Fruit fly (Drosophila melanogaster) whole organism, wandering third instar larva: ENCODE data around the gene CG31207.

ENCODE experiments used
- Abd-B ChIP-seq: fragments of >200 bp; optimal IDR thresholded peaks from 2 replicates; lab custom pipeline; 2017; ENCODE audit warnings: missing biosample characterization, missing genetic modification characterization
- CG32264 ChIP-seq: fragments of 200-800 bp; sonication (Bioruptor generic); optimal IDR thresholded peaks from 2 replicates; lab custom pipeline; 2016; ENCODE audit warnings: missing biosample characterization, missing genetic modification characterization
- CrebA ChIP-seq: fragments of 200-800 bp; sonication (Bioruptor generic); optimal IDR thresholded peaks from 2 replicates; lab custom pipeline; 2016; ENCODE audit warnings: missing biosample characterization, mild to moderate bottlenecking, missing genetic modification characterization, borderline replicate concordance
- Dif ChIP-seq: fragments of 200-275, 200-300 bp; sonication (Bioruptor generic); optimal IDR thresholded peaks from 2 replicates; lab custom pipeline; 2018; ENCODE audit warnings: missing biosample characterization, missing genetic modification characterization; ENCODE audit not compliant: partially characterized antibody
- GATAd ChIP-seq: sonication (Bioruptor generic); optimal IDR thresholded peaks from 2 replicates; lab custom pipeline; 2016; ENCODE audit warnings: missing biosample characterization, missing genetic modification characterization
- Hr78 ChIP-seq: fragments of >200 bp; optimal IDR thresholded peaks from 2 replicates; lab custom pipeline; 2017; ENCODE audit warnings: missing biosample characterization, missing genetic modification characterization
- Hr83 ChIP-seq: fragments of 200-300 bp; sonication (Bioruptor generic); optimal IDR thresholded peaks from 2 replicates; lab custom pipeline; 2016; ENCODE audit warnings: missing biosample characterization, mild to moderate bottlenecking, missing genetic modification characterization, moderate library complexity; ENCODE audit not compliant: poor library complexity, severe bottlenecking
- Jra ChIP-seq: sonication (Bioruptor generic); optimal IDR thresholded peaks from 2 replicates; lab custom pipeline; 2016; ENCODE audit warnings: missing biosample characterization, missing genetic modification characterization
- Mio ChIP-seq: sonication (Bioruptor generic); optimal IDR thresholded peaks from 2 replicates; lab custom pipeline; 2016; ENCODE audit warnings: missing biosample characterization, missing genetic modification characterization
- Myc ChIP-seq: fragments of >200 bp; optimal IDR thresholded peaks from 2 replicates; lab custom pipeline; 2017
- N ChIP-seq: fragments of >200 bp; optimal IDR thresholded peaks from 2 replicates; lab custom pipeline; 2018; ENCODE audit warnings: missing biosample characterization, missing external identifiers, missing genetic modification characterization
- OdsH ChIP-seq: fragments of 200-800 bp; sonication (Bioruptor generic); optimal IDR thresholded peaks from 2 replicates; lab custom pipeline; 2016; ENCODE audit warnings: missing biosample characterization, mild to moderate bottlenecking, missing genetic modification characterization
- Rel ChIP-seq, 2 experiments: fragments of 200-800 bp; sonication (Bioruptor generic) in 1 of 2; optimal IDR thresholded peaks; 2 replicates in 1 of 2; 3 replicates in 1 of 2; lab custom pipeline; 2016 to 2019; ENCODE audit warnings: mild to moderate bottlenecking in 2 of 2, missing biosample characterization in 2 of 2, missing genetic modification characterization in 2 of 2, moderate library complexity in 1 of 2
- Vsx2 ChIP-seq: fragments of 200-300, 225-300 bp; sonication (Bioruptor generic); optimal IDR thresholded peaks from 2 replicates; lab custom pipeline; 2018; ENCODE audit warnings: missing biosample characterization, missing genetic modification characterization; ENCODE audit not compliant: partially characterized antibody
- brk ChIP-seq: fragments of 200-800 bp; sonication (Bioruptor generic); optimal IDR thresholded peaks from 2 replicates; lab custom pipeline; 2016; ENCODE audit warnings: missing biosample characterization, mild to moderate bottlenecking, missing genetic modification characterization
- dl ChIP-seq, 2 experiments: fragments of 175-275, 200-275 bp in 1 of 2; fragments of 200-275 bp in 1 of 2; sonication (Bioruptor generic); optimal IDR thresholded peaks; lab custom pipeline; 2018; ENCODE audit warnings: mild to moderate bottlenecking in 2 of 2, missing biosample characterization in 2 of 2, missing genetic modification characterization in 2 of 2, moderate library complexity in 2 of 2; ENCODE audit not compliant: partially characterized antibody in 2 of 2, insufficient read depth in 1 of 2
- dmrt93B ChIP-seq: fragments of 200-800 bp; sonication (Bioruptor generic); optimal IDR thresholded peaks from 2 replicates; lab custom pipeline; 2018; ENCODE audit warnings: missing biosample characterization, mild to moderate bottlenecking, missing genetic modification characterization
- dsf ChIP-seq: sonication (Bioruptor generic); optimal IDR thresholded peaks from 2 replicates; lab custom pipeline; 2016; ENCODE audit warnings: missing biosample characterization, missing genetic modification characterization, borderline replicate concordance
- ey ChIP-seq: fragments of 200-800 bp; sonication (Bioruptor generic); optimal IDR thresholded peaks from 2 replicates; lab custom pipeline; 2016; ENCODE audit warnings: missing biosample characterization, missing genetic modification characterization
- foxo ChIP-seq, 2 experiments: fragments of 200-800 bp; sonication (Bioruptor generic); optimal IDR thresholded peaks; 2 replicates in 1 of 2; 3 replicates in 1 of 2; lab custom pipeline; 2016 to 2017; ENCODE audit warnings: missing biosample characterization in 2 of 2, missing genetic modification characterization in 2 of 2
- fru ChIP-seq: fragments of 200-800 bp; sonication (Bioruptor generic); optimal IDR thresholded peaks from 3 replicates; lab custom pipeline; 2016; ENCODE audit warnings: missing biosample characterization, mild to moderate bottlenecking, missing genetic modification characterization
- h ChIP-seq: fragments of 200-800 bp; sonication (Bioruptor generic); optimal IDR thresholded peaks from 3 replicates; lab custom pipeline; 2016; ENCODE audit warnings: missing biosample characterization, mild to moderate bottlenecking, missing genetic modification characterization
- jim ChIP-seq: fragments of 175-275, 200-325 bp; sonication (Bioruptor generic); optimal IDR thresholded peaks from 2 replicates; lab custom pipeline; 2016; ENCODE audit warnings: missing biosample characterization, mild to moderate bottlenecking, missing genetic modification characterization
- lola ChIP-seq: fragments of >200 bp; optimal IDR thresholded peaks from 2 replicates; lab custom pipeline; 2017; ENCODE audit warnings: missing biosample characterization, missing genetic modification characterization
- pan ChIP-seq: fragments of >200 bp; optimal IDR thresholded peaks from 2 replicates; lab custom pipeline; 2017
- psq ChIP-seq: fragments of 200-800 bp; sonication (Bioruptor generic); optimal IDR thresholded peaks from 3 replicates; lab custom pipeline; 2017; ENCODE audit warnings: missing biosample characterization, mild to moderate bottlenecking, missing genetic modification characterization, moderate library complexity
- rgr ChIP-seq: fragments of 200-800 bp; sonication (Bioruptor generic); optimal IDR thresholded peaks from 3 replicates; lab custom pipeline; 2016; ENCODE audit warnings: missing biosample characterization, mild to moderate bottlenecking, missing genetic modification characterization
- sage ChIP-seq: fragments of 200-800 bp; sonication (Bioruptor generic); optimal IDR thresholded peaks from 2 replicates; lab custom pipeline; 2016; ENCODE audit warnings: missing biosample characterization, mild to moderate bottlenecking, missing genetic modification characterization
- sv ChIP-seq: fragments of 200-800 bp; sonication (Bioruptor generic); optimal IDR thresholded peaks from 3 replicates; lab custom pipeline; 2016; ENCODE audit warnings: missing biosample characterization, missing genetic modification characterization
- tai ChIP-seq: sonication (Bioruptor generic); optimal IDR thresholded peaks from 2 replicates; lab custom pipeline; 2016; ENCODE audit warnings: missing biosample characterization, missing genetic modification characterization
- woc ChIP-seq: sonication (Bioruptor generic); optimal IDR thresholded peaks from 2 replicates; lab custom pipeline; 2016; ENCODE audit warnings: missing biosample characterization, mild to moderate bottlenecking, missing genetic modification characterization

The CG31207 gene

DNA sequence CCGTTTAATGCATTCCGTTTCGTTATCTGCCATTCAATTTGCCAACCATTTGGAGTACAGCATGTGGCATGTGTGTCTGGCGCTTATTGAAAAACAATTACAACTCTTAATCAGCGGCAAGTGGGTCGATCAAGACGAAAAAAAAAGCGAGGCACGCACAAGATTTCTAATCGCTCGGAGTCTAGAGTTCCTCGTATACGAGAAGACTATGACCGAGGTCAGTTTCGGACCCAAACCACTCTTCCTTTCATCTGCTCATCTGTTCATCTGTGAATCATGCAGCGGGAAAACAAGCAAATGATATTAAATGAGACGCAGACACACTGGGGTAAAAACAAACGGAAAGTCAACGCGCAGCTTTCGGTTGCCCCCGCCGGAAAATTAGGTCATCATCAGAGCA is 44.7 kb upstream of the CG31207 start:
- TF ChIP-seq pan (lab: Kevin White, UChicago) = no peak
- no peak for TF ChIP-seq Hr83
- no peak for TF ChIP-seq ey (GFP tag; lab: Kevin White, UChicago)
- TF ChIP-seq woc (GFP tag; lab: Kevin White, UChicago) = no peak

DNA sequence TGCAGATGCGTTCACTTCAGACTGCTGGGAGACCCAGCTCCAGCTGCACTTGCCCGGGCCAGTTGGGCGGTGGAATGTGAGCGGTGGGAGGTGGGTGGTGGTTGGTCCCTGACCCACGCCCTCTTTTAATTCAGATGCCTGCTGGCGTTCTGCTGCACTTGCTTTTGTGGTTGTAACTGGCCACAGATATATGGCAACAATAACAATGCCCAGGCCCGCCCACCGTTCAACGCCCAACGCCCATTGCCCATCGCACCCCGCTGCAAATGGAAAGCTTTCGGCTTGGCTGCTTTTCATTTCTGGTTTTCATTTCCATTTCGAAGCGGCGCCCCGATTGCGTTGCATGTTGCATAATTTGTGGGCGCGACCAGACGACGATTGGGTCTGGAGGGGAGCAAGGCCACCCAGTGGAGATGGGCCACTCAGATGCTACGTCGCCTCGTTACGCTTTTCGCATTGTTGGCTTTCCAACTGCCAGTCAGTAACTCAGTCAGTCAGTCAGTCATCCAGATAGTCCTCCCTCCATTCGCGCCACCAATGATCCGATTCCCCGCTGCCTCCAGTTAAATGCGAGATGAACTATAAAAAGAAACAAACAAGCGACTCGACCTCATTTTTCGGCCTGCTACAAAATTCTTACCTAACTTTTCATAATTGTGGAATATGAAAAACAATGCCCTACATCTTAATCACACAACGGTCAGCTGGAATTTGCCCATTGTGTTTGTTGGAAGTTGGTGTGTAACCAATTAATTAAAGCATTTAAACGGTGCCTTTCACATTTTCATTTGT is 43.6 kb upstream of the CG31207 start:
- no peak for TF ChIP-seq Myc (lab: Kevin White, UChicago)
- no peak for TF ChIP-seq OdsH (GFP tag; lab: Kevin White, UChicago)
- TF ChIP-seq tai (GFP tag; lab: Kevin White, UChicago) = no peak
- TF ChIP-seq h (GFP tag; lab: Kevin White, UChicago) = no peak
- TF ChIP-seq GATAd (GFP tag; lab: Kevin White, UChicago) = no peak
- TF ChIP-seq Rel (GFP tag; optimal IDR thresholded peaks at IDR 0.05; lab: Kevin White, UChicago) = no peak
- TF ChIP-seq Rel (tag; optimal IDR thresholded peaks at IDR 0.05; lab: Kevin White, UChicago) = no peak
- no peak for TF ChIP-seq N (GFP tag; lab: Kevin White, UChicago)
- TF ChIP-seq dmrt93B (GFP tag; lab: Kevin White, UChicago) = no peak
- no peak for TF ChIP-seq Mio
- no peak for TF ChIP-seq rgr
- no peak for TF ChIP-seq sage (GFP tag; lab: Kevin White, UChicago)
- TF ChIP-seq jim (GFP tag; lab: Kevin White, UChicago) = no peak
- TF ChIP-seq dl (GFP tag; optimal IDR thresholded peaks at IDR 0.05; lab: Kevin White, UChicago; ENCODE audit: insufficient read depth in 1 of 2, partially characterized antibody in 2 of 2) = no peak
- no peak for TF ChIP-seq dsf
- TF ChIP-seq sv (GFP tag; lab: Kevin White, UChicago) = no peak

DNA sequence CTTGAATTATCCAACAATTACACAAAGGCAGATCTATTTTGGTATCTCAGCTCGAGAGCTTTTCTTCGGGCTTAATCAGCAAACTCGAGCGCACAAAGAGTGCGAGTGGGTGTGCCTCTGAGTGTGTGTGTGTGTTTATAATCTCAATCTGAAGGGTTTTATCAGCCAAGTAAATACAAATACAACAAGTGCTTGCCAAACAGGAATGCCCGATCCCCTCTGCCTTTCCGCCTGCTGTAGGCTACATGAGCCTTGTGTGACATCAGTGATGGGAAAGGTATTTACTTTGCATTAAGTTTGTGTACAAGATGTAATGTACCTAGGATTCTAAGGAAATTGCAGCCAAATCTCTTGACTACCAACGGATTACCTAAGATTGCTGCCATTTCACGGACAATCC is 42.6 kb upstream of the CG31207 start:
- TF ChIP-seq Hr83 = peak; percentile 22
- TF ChIP-seq fru = peak; percentile 38
- no peak for TF ChIP-seq ey (GFP tag; lab: Kevin White, UChicago)

DNA sequence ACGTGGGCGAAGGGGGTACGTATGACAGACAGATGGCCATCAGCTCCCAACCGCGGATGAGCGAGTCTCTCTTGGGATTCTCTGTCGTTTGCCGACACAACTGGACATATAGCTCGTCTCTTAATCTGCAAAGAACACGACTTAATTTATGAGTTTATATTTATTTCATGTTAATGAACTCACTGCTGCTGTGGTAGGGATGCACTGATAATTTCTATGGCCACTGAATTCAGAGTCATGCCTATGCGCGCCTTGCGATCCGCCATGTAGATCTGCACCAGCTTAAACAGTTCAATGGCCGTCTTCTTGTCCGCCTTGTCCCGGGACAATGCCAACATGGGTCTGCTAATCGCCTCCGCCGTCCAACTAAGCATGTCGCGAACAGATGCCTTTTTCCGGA is 38.2 kb upstream of the CG31207 start:
- TF ChIP-seq psq (GFP tag; lab: Kevin White, UChicago) = no peak
- TF ChIP-seq sv (GFP tag; lab: Kevin White, UChicago) = no peak
- no peak for TF ChIP-seq sage (GFP tag; lab: Kevin White, UChicago)
- no peak for TF ChIP-seq woc (GFP tag; lab: Kevin White, UChicago)
- no peak for TF ChIP-seq Dif (GFP tag; lab: Kevin White, UChicago)
- no peak for TF ChIP-seq Abd-B (GFP tag; lab: Kevin White, UChicago)
- no peak for TF ChIP-seq pan (lab: Kevin White, UChicago)
- no peak for TF ChIP-seq Rel (GFP tag; optimal IDR thresholded peaks at IDR 0.05; lab: Kevin White, UChicago)
- TF ChIP-seq Rel (tag; optimal IDR thresholded peaks at IDR 0.05; lab: Kevin White, UChicago) = no peak
- TF ChIP-seq OdsH (GFP tag; lab: Kevin White, UChicago) = no peak

DNA sequence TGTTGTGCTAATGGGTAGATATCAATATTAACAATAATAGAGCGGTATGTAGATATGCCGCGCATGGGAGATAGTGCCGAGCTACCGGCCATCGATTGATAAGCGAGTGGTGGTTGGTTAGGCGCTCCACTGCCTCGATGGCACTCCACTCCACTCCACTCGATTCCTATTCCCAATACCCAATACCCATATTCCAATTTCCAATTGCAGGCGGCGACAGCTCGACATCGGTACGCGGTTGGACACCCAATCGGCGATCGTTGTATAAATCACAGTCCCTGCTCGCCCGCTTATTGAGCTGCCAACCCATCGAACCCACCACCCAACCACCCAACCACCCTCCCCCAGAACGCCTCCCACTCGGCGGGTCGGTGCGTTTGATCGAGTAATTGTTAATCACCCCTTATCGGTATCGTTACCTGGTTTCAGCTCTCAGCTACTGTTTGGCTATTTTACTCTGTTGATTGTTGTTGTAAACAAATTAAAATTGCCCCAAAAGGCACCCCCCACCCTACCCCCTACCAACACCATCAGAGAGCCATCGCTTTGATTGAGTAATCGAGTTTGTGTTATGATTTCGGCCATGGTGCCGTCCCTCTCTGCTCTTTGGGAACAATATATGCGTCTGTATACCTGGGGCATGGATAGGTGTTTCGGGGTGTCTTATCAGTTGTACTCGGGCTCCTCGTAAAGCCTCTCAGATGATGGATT is 34.2 kb upstream of the CG31207 start, which contains the start of gene HHEX:
HHEX (minus strand) TSS at position 51 of the 711 bp plus-strand sequence.
- TF ChIP-seq Rel (GFP tag; optimal IDR thresholded peaks at IDR 0.05; lab: Kevin White, UChicago) = no peak
- TF ChIP-seq Rel (tag; optimal IDR thresholded peaks at IDR 0.05; lab: Kevin White, UChicago) = peak; percentile 20
- no peak for TF ChIP-seq rgr

DNA sequence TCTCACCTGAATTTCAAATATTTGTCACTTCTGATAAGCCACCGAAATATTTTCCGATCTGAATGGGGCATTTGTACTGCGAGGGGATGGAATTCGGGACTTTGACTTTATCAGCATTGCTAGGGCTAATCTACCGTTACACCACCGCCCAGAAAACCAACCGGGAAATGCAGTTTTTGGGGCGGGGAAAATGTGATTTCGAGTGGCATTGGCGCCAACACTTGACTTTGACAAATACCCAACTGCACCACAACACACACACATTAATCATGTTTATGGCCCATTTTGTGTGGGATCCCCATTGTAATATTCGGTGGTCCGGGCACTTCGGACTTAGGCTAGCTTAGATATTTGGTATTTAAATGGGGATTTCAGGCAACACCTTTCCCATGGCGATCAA is 32.1 kb upstream of the CG31207 start:
- TF ChIP-seq Myc (lab: Kevin White, UChicago) (no peak), Vsx2 (no peak), Jra (GFP tag; lab: Kevin White, UChicago) (no peak), foxo (GFP tag; optimal IDR thresholded peaks at IDR 0.05; lab: Kevin White, UChicago) (no peak), CrebA (no peak), Hr78 (GFP tag; lab: Kevin White, UChicago) (no peak), lola (GFP tag; lab: Kevin White, UChicago) (no peak), sage (GFP tag; lab: Kevin White, UChicago) (no peak), rgr (no peak), Rel (GFP tag; optimal IDR thresholded peaks at IDR 0.05; lab: Kevin White, UChicago) (no peak), Rel (tag; optimal IDR thresholded peaks at IDR 0.05; lab: Kevin White, UChicago) (no peak), fru (no peak), CG32264 (GFP tag; lab: Kevin White, UChicago) (no peak), Dif (GFP tag; lab: Kevin White, UChicago) (no peak), brk (no peak), Abd-B (GFP tag; lab: Kevin White, UChicago) (no peak), dl (GFP tag; optimal IDR thresholded peaks at IDR 0.05; lab: Kevin White, UChicago; ENCODE audit: insufficient read depth in 1 of 2, partially characterized antibody in 2 of 2) (no peak), tai (GFP tag; lab: Kevin White, UChicago) (no peak), dmrt93B (GFP tag; lab: Kevin White, UChicago) (no peak), Hr83 (no peak), dsf (no peak)
